Worm (Caenorhabditis elegans) whole organism, early embryonic: ENCODE results near the gene K08D8.12.

Experiments used
- ama-1 ChIP-seq: fragments of 150-350 bp; optimal IDR thresholded peaks from 2 replicates; lab custom pipeline; 2014
- ceh-13 ChIP-seq: fragments of 200-800 bp; sonication (Bioruptor generic); optimal IDR thresholded peaks from 2 replicates; lab custom pipeline; 2018; ENCODE audit warnings: mild to moderate bottlenecking, missing genetic modification characterization, missing compliant biosample characterization
- ceh-36 ChIP-seq: sonication (generic microtip); optimal IDR thresholded peaks from 2 replicates; lab custom pipeline; 2016; ENCODE audit warnings: missing genetic modification characterization, inconsistent platforms, missing compliant biosample characterization
- flt-1 ChIP-seq: fragments of 200-800 bp; sonication (Bioruptor generic); IDR thresholded peaks from 2 replicates; pipeline ENCODE4 v1.3.6; 2022; ENCODE audit warnings: missing genetic modification characterization, missing compliant biosample characterization
- hmbx-1 ChIP-seq: sonication (generic microtip); optimal IDR thresholded peaks from 2 replicates; lab custom pipeline; 2016; ENCODE audit warnings: mild to moderate bottlenecking, missing genetic modification characterization, missing compliant biosample characterization
- pes-1 ChIP-seq: fragments of 200-800 bp; sonication (Bioruptor generic); IDR thresholded peaks from 2 replicates; pipeline ENCODE4 v1.3.6; 2022; ENCODE audit warnings: missing genetic modification reagents, missing genetic modification characterization, missing compliant biosample characterization
- tbx-11 ChIP-seq: fragments of 200-800 bp; sonication (Bioruptor generic); IDR thresholded peaks from 2 replicates; pipeline ENCODE4 v1.3.6; 2022; ENCODE audit warnings: missing genetic modification characterization, missing compliant biosample characterization
- tbx-37 ChIP-seq: fragments of 200-800 bp; sonication (Bioruptor generic); conservative IDR thresholded peaks from 2 replicates; pipeline ENCODE4 v1.3.6; 2022; ENCODE audit warnings: missing genetic modification reagents, missing genetic modification characterization, missing compliant biosample characterization

ce11 chrIV:12876558-12876957 is 16.7 kb upstream of the K08D8.12 start:
- no peak for TF ChIP-seq ama-1 (lab: Kevin White, UChicago)
- no peak for TF ChIP-seq tbx-37 (GFP tag; lab: Robert Waterston, UW)
- no peak for TF ChIP-seq ceh-36 (tag; lab: Kevin White, UChicago)
- TF ChIP-seq tbx-11 (GFP tag; lab: Robert Waterston, UW): no peak
- TF ChIP-seq flt-1 (GFP tag; lab: Robert Waterston, UW): no peak
- no peak for TF ChIP-seq ceh-13 (GFP tag; lab: Kevin White, UChicago)
- no peak for TF ChIP-seq pes-1 (GFP tag; lab: Robert Waterston, UW)
- TF ChIP-seq hmbx-1 (tag; lab: Kevin White, UChicago): no peak
